Worm (Caenorhabditis elegans): Measurements from ENCODE around the gene T08H10.3.

The T08H10.3 gene

DNA sequence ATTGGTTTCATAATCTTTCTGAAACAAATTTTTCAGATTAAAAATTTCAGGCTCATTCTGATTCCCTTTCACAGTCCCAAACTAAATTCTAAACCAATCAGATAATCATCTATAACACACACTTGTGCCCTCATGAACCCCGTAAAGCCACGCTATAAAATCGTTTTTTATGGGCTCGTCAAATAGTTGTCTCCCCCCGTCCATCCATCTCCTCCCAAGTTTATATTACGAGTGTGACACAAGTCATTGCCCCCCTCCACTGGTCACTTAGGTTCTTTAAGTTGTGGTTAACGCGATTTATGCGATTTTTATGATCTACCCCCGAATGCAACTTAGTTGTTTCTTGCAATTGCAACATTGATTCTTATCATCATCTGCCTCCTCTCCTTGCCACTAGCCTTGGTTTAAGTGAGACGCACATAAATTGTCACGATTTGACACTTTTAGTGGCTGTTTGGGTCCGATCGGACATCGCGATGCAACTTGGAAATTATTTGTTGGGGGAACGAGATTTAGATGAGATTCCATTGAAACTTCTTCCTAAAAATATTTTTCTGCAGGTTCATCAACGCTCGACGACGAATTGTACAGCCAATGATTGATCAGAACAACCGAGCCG is 38.3 kb downstream of the T08H10.3 start:
- TF ChIP-seq sox-2 (GFP tag; IDR thresholded peaks at IDR 0.05) (no peak), unc-55 (GFP tag; optimal IDR thresholded peaks at IDR 0.05) (peak; percentile 81), pat-9 (tag; optimal IDR thresholded peaks at IDR 0.05) (no peak), ceh-14 (tag; optimal IDR thresholded peaks at IDR 0.05) (no peak), ceh-24 (tag; optimal IDR thresholded peaks at IDR 0.05) (no peak)

DNA sequence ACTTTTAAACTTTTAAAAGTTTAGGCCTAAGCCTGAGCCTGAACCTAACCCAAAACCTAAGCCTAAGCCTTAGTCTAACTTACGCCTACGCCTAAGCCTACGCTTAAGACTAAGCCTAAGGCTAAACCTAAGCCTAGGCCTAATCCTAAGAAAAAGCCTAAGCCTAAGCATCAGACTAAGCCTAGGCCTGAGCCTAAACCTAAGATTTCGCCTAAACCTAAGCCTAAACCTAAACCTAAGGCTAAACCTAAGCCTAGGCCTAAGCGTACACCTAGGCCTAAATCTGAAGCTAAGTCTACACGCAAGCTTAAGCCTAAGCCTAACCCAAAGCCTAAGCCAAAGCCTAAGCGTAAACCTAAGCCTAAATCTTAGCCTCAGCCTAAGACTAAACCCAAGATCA is 39.2 kb downstream of the T08H10.3 start:
- TF ChIP-seq fkh-10 (GFP tag; optimal IDR thresholded peaks at IDR 0.05) (no peak), ceh-30 (tag; optimal IDR thresholded peaks at IDR 0.05) (no peak), ceh-2 (tag; optimal IDR thresholded peaks at IDR 0.05) (no peak), syd-9 (tag; optimal IDR thresholded peaks at IDR 0.05) (no peak), ahr-1 (tag; optimal IDR thresholded peaks at IDR 0.05) (no peak), pqm-1 (tag; optimal IDR thresholded peaks at IDR 0.05) (no peak), rnt-1 (tag; optimal IDR thresholded peaks at IDR 0.05) (no peak), T23F11.4 (GFP tag; optimal IDR thresholded peaks at IDR 0.05) (no peak), pha-2 (tag; optimal IDR thresholded peaks at IDR 0.05) (no peak), che-1 (tag; optimal IDR thresholded peaks at IDR 0.05) (no peak), tbx-2 (tag; optimal IDR thresholded peaks at IDR 0.05) (no peak), K09A11.1 (tag; optimal IDR thresholded peaks at IDR 0.05; ENCODE audit: insufficient read depth) (no peak), ceh-6 (GFP tag; optimal IDR thresholded peaks at IDR 0.05) (no peak), lin-11 (tag; optimal IDR thresholded peaks at IDR 0.05) (no peak), lim-6 (tag; optimal IDR thresholded peaks at IDR 0.05) (no peak), fkh-6 (tag; optimal IDR thresholded peaks at IDR 0.05) (no peak), gmeb-2 (tag; optimal IDR thresholded peaks at IDR 0.05) (peak; percentile 7), Y22D7AL.16 (tag; optimal IDR thresholded peaks at IDR 0.05) (peak; percentile 15)

DNA sequence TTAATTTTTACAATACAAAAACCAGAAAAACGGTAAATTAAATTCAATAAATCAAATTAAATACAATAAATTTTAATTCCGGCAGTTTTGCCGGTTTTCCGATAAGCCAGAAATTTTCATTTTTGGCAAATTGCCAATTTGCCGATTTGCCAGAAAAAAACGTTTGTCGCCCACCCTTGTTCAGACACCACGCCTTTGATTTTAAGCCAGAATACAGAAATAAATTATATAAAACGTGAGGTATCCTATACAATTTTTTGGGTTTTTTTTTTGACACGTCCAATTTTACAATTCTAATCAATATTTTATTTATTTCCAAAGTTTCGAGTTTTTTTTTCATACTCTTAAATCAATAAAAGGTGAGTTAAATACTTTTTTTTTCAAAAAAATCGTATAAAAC is 41.6 kb downstream of the T08H10.3 start, which contains the start of gene T28F12.1:
Gene T28F12.1, plus strand, starts transcription at position 301 of the 400 bp plus-strand sequence.
- TF ChIP-seq ceh-19 (GFP tag; optimal IDR thresholded peaks at IDR 0.05) = no peak
- TF ChIP-seq ceh-34 (tag; optimal IDR thresholded peaks at IDR 0.05) = no peak
- TF ChIP-seq ceh-14 (tag; optimal IDR thresholded peaks at IDR 0.05) = no peak
- TF ChIP-seq ama-1 (optimal IDR thresholded peaks at IDR 0.05) = no peak

DNA sequence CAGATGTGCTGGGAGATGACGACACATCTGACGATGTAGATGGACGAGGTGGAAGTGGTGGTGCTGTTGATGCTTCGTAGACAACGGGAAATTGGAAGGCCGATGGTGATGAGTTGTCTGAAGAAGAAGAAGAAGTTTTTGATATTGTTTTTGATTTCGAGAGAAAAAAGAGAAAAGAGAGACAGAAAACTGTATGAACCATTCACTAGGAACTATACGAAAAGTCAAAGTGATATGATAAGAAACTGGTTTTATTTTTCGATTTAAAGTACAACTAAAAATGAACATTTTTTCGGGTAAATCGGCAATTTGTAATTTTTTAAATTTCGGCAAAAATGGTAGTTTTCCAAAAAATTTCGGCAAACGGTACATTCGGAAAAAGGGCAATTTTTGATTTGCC is 47.5 kb downstream of the T08H10.3 start:
- TF ChIP-seq unc-55 (GFP tag; optimal IDR thresholded peaks at IDR 0.05) = no peak
- TF ChIP-seq ceh-2 (tag; optimal IDR thresholded peaks at IDR 0.05) = no peak
- no peak for TF ChIP-seq ceh-18 (tag; optimal IDR thresholded peaks at IDR 0.05)
- no peak for TF ChIP-seq pha-4 (tag; optimal IDR thresholded peaks at IDR 0.05)
- no peak for TF ChIP-seq elt-4 (tag; optimal IDR thresholded peaks at IDR 0.05)
- TF ChIP-seq ama-1 (optimal IDR thresholded peaks at IDR 0.05) = no peak
- no peak for TF ChIP-seq syd-9 (tag; optimal IDR thresholded peaks at IDR 0.05)
- TF ChIP-seq hlh-30 (tag; optimal IDR thresholded peaks at IDR 0.05; ENCODE audit: insufficient read depth) = no peak
- no peak for TF ChIP-seq ceh-14 (tag; optimal IDR thresholded peaks at IDR 0.05)
- no peak for TF ChIP-seq ceh-9 (tag; optimal IDR thresholded peaks at IDR 0.05)
- no peak for TF ChIP-seq pqm-1 (tag; optimal IDR thresholded peaks at IDR 0.05)
- TF ChIP-seq ceh-48 (tag; optimal IDR thresholded peaks at IDR 0.05) = no peak

Data from whole organism, late embryonic.